Fruit fly (Drosophila melanogaster): ENCODE data around the gene mtSSB.

- no peak for TF ChIP-seq CG6689 (GFP tag; IDR thresholded peaks at IDR 0.05)
- no peak for TF ChIP-seq gfzf (GFP tag; optimal IDR thresholded peaks at IDR 0.05)
- no peak for TF ChIP-seq usp (GFP tag; optimal IDR thresholded peaks at IDR 0.05)
- peak; percentile 76 for TF ChIP-seq CG8478 (optimal IDR thresholded peaks at IDR 0.05)
- TF ChIP-seq CG16863 (GFP tag; optimal IDR thresholded peaks at IDR 0.05), result peak; percentile 32
- TF ChIP-seq Doc2 (GFP tag; IDR thresholded peaks at IDR 0.05), result no peak
- TF ChIP-seq lov (optimal IDR thresholded peaks at IDR 0.05), result no peak
- TF ChIP-seq lov (GFP tag; IDR thresholded peaks at IDR 0.05), result no peak
- TF ChIP-seq br (optimal IDR thresholded peaks at IDR 0.05), result no peak
- no peak for TF ChIP-seq nmo (GFP tag; optimal IDR thresholded peaks at IDR 0.05)
- no peak for TF ChIP-seq pnt (GFP tag; optimal IDR thresholded peaks at IDR 0.05)
Observed at dm6 chr3R:16249829-16250814, 45.1 kb upstream of the mtSSB start.

Measured in whole organism, embryonic.